Fruit fly (Drosophila melanogaster): ENCODE results near the gene GstO3.

dm6 chr3L:8542213-8542612 is 23.5 kb downstream of the GstO3 start:
- TF ChIP-seq CTCF (optimal IDR thresholded peaks at IDR 0.05) (no peak), CG8478 (optimal IDR thresholded peaks at IDR 0.05) (no peak)
